Fruit fly (Drosophila melanogaster): ENCODE results near the gene rept.
A peak's percentile ranks its signal among the peaks of the same experiment; 100 is the strongest.

The rept gene

dm6 chr3L:19260278-19260803 lies 5.2 kb downstream of the rept start, which contains the start of gene nes:
Gene nes, minus strand, starts transcription at chr3L:19260679.
- TF ChIP-seq CG14711 (tag; optimal IDR thresholded peaks at IDR 0.05) (peak; percentile 8), tj (GFP tag; optimal IDR thresholded peaks at IDR 0.05) (peak; percentile 48), Hr96 (GFP tag; optimal IDR thresholded peaks at IDR 0.05) (peak; percentile 29), CG11617 (GFP tag; optimal IDR thresholded peaks at IDR 0.05) (no peak), cnc (optimal IDR thresholded peaks at IDR 0.05) (no peak), kay (GFP tag; ENCODE audit: borderline replicate concordance) (no peak), ovo (GFP tag; optimal IDR thresholded peaks at IDR 0.05) (no peak), CG7045 (GFP tag; optimal IDR thresholded peaks at IDR 0.05) (peak; percentile 11), cic (GFP tag; optimal IDR thresholded peaks at IDR 0.05) (peak; percentile 92), bab1 (GFP tag; optimal IDR thresholded peaks at IDR 0.05) (peak; percentile 26), CG33017 (tag; optimal IDR thresholded peaks at IDR 0.05) (no peak), CG12768 (GFP tag; optimal IDR thresholded peaks at IDR 0.05) (peak; percentile 45), Mnt (GFP tag; optimal IDR thresholded peaks at IDR 0.05) (peak; percentile 72)

dm6 chr3L:19261213-19261612 lies 6.1 kb downstream of the rept start, which contains the start of gene Bet1:
Gene Bet1, plus strand, starts transcription at chr3L:19261394.
- no peak for TF ChIP-seq Crg-1 (GFP tag; optimal IDR thresholded peaks at IDR 0.05)
- TF ChIP-seq Hr96 (GFP tag; optimal IDR thresholded peaks at IDR 0.05) = no peak
- TF ChIP-seq CG14711 (tag; optimal IDR thresholded peaks at IDR 0.05) = no peak
- no peak for TF ChIP-seq CG11617 (GFP tag; optimal IDR thresholded peaks at IDR 0.05)
- TF ChIP-seq pad (GFP tag; optimal IDR thresholded peaks at IDR 0.05) = no peak
- no peak for TF ChIP-seq CG7045 (GFP tag; optimal IDR thresholded peaks at IDR 0.05)
- TF ChIP-seq cnc (optimal IDR thresholded peaks at IDR 0.05) = no peak
- TF ChIP-seq Mnt (GFP tag; optimal IDR thresholded peaks at IDR 0.05) = no peak
- no peak for TF ChIP-seq kay (GFP tag; ENCODE audit: borderline replicate concordance)
- TF ChIP-seq Clk (GFP tag; optimal IDR thresholded peaks at IDR 0.05) = no peak
- TF ChIP-seq toe (GFP tag; optimal IDR thresholded peaks at IDR 0.05) = no peak
- no peak for TF ChIP-seq bab1 (GFP tag; optimal IDR thresholded peaks at IDR 0.05)
- no peak for TF ChIP-seq CG1620 (GFP tag; optimal IDR thresholded peaks at IDR 0.05)
- TF ChIP-seq CG33017 (tag; optimal IDR thresholded peaks at IDR 0.05) = no peak
- no peak for TF ChIP-seq CG7101 (tag; optimal IDR thresholded peaks at IDR 0.05)
- no peak for TF ChIP-seq tj (GFP tag; optimal IDR thresholded peaks at IDR 0.05)
- no peak for TF ChIP-seq cic (GFP tag; optimal IDR thresholded peaks at IDR 0.05)
- no peak for TF ChIP-seq ovo (GFP tag; optimal IDR thresholded peaks at IDR 0.05)
- no peak for TF ChIP-seq CG5204 (GFP tag; optimal IDR thresholded peaks at IDR 0.05)
- TF ChIP-seq CG12768 (GFP tag; optimal IDR thresholded peaks at IDR 0.05) = no peak

- TF ChIP-seq cic (GFP tag; optimal IDR thresholded peaks at IDR 0.05) (no peak), CG5204 (GFP tag; optimal IDR thresholded peaks at IDR 0.05) (no peak), kay (GFP tag; ENCODE audit: borderline replicate concordance) (no peak), CG1620 (GFP tag; optimal IDR thresholded peaks at IDR 0.05) (no peak), CG11617 (GFP tag; optimal IDR thresholded peaks at IDR 0.05) (no peak), CG14711 (tag; optimal IDR thresholded peaks at IDR 0.05) (no peak), Crg-1 (GFP tag; optimal IDR thresholded peaks at IDR 0.05) (no peak), tj (GFP tag; optimal IDR thresholded peaks at IDR 0.05) (no peak), cnc (optimal IDR thresholded peaks at IDR 0.05) (no peak), toe (GFP tag; optimal IDR thresholded peaks at IDR 0.05) (no peak), CG7101 (tag; optimal IDR thresholded peaks at IDR 0.05) (no peak), CG12768 (GFP tag; optimal IDR thresholded peaks at IDR 0.05) (no peak), CG33017 (tag; optimal IDR thresholded peaks at IDR 0.05) (no peak), Clk (GFP tag; optimal IDR thresholded peaks at IDR 0.05) (no peak), Hr96 (GFP tag; optimal IDR thresholded peaks at IDR 0.05) (no peak), CG7045 (GFP tag; optimal IDR thresholded peaks at IDR 0.05) (no peak), Mnt (GFP tag; optimal IDR thresholded peaks at IDR 0.05) (no peak), pad (GFP tag; optimal IDR thresholded peaks at IDR 0.05) (no peak), ovo (GFP tag; optimal IDR thresholded peaks at IDR 0.05) (no peak)
Measured at dm6 chr3L:19261720-19262119, 6.6 kb downstream of the rept start.

- no peak for TF ChIP-seq CG1620 (GFP tag; optimal IDR thresholded peaks at IDR 0.05)
- TF ChIP-seq CG33017 (tag; optimal IDR thresholded peaks at IDR 0.05) = no peak
- no peak for TF ChIP-seq toe (GFP tag; optimal IDR thresholded peaks at IDR 0.05)
- TF ChIP-seq cic (GFP tag; optimal IDR thresholded peaks at IDR 0.05) = no peak
- no peak for TF ChIP-seq Crg-1 (GFP tag; optimal IDR thresholded peaks at IDR 0.05)
- TF ChIP-seq Mnt (GFP tag; optimal IDR thresholded peaks at IDR 0.05) = peak; percentile 92
- peak; percentile 1 for TF ChIP-seq CG7045 (GFP tag; optimal IDR thresholded peaks at IDR 0.05)
- TF ChIP-seq tj (GFP tag; optimal IDR thresholded peaks at IDR 0.05) = no peak
- TF ChIP-seq Hr96 (GFP tag; optimal IDR thresholded peaks at IDR 0.05) = no peak
- no peak for TF ChIP-seq cnc (optimal IDR thresholded peaks at IDR 0.05)
- no peak for TF ChIP-seq pad (GFP tag; optimal IDR thresholded peaks at IDR 0.05)
- TF ChIP-seq Clk (GFP tag; optimal IDR thresholded peaks at IDR 0.05) = no peak
Measured at dm6 chr3L:19263480-19264140, 8.5 kb downstream of the rept start, which contains the start of the genes CG42374 and Mettl5. Gene CG42374, plus strand, starts transcription at chr3L:19263766. Gene Mettl5, plus strand, starts transcription at chr3L:19263766.

- TF ChIP-seq kay (GFP tag; ENCODE audit: borderline replicate concordance) (peak; percentile 71), tj (GFP tag; optimal IDR thresholded peaks at IDR 0.05) (peak; percentile 46), cic (GFP tag; optimal IDR thresholded peaks at IDR 0.05) (peak; percentile 21), Crg-1 (GFP tag; optimal IDR thresholded peaks at IDR 0.05) (peak; percentile 8), CG33017 (tag; optimal IDR thresholded peaks at IDR 0.05) (peak; percentile 77), CG12768 (GFP tag; optimal IDR thresholded peaks at IDR 0.05) (peak; percentile 73), CG11617 (GFP tag; optimal IDR thresholded peaks at IDR 0.05) (peak; percentile 77), CG7101 (tag; optimal IDR thresholded peaks at IDR 0.05) (peak; percentile 74), Mnt (GFP tag; optimal IDR thresholded peaks at IDR 0.05) (peak; percentile 36), pad (GFP tag; optimal IDR thresholded peaks at IDR 0.05) (peak; percentile 43), Clk (GFP tag; optimal IDR thresholded peaks at IDR 0.05) (no peak), CG7045 (GFP tag; optimal IDR thresholded peaks at IDR 0.05) (peak; percentile 62), CG5204 (GFP tag; optimal IDR thresholded peaks at IDR 0.05) (no peak), bab1 (GFP tag; optimal IDR thresholded peaks at IDR 0.05) (peak; percentile 77), CG14711 (tag; optimal IDR thresholded peaks at IDR 0.05) (peak; percentile 77), CG1620 (GFP tag; optimal IDR thresholded peaks at IDR 0.05) (peak; percentile 32), toe (GFP tag; optimal IDR thresholded peaks at IDR 0.05) (no peak), Hr96 (GFP tag; optimal IDR thresholded peaks at IDR 0.05) (no peak)
Measured at dm6 chr3L:19264141-19264487, 9.0 kb downstream of the rept start, which contains the start of gene Max. Gene Max, minus strand, starts transcription at chr3L:19264184.

All from whole organism, adult.